Worm (Caenorhabditis elegans) whole organism, L4 larva: ENCODE measurements around the gene mpc-1.

Experiments
- F26F4.8 ChIP-seq: fragments of 200-800 bp; sonication (Bioruptor generic); conservative IDR thresholded peaks from 2 replicates; pipeline ENCODE4 v1.3.6; 2022; ENCODE audit warnings: missing genetic modification characterization, missing compliant biosample characterization
- F44E2.7 ChIP-seq: fragments of 200-800 bp; sonication (Bioruptor generic); IDR thresholded peaks from 2 replicates; pipeline ENCODE4 v2.1.2; 2022; ENCODE audit warnings: missing genetic modification characterization, missing compliant biosample characterization
- F49E8.2 ChIP-seq: sonication (generic microtip); optimal IDR thresholded peaks from 2 replicates; lab custom pipeline; 2016; ENCODE audit warnings: missing compliant biosample characterization, mild to moderate bottlenecking, missing genetic modification characterization, borderline replicate concordance
- T20F7.1 ChIP-seq: fragments of 200-800 bp; sonication (Bioruptor generic); optimal IDR thresholded peaks from 2 replicates; lab custom pipeline; 2018; ENCODE audit warnings: mild to moderate bottlenecking, missing genetic modification characterization, missing compliant biosample characterization
- Y105C5A.15 ChIP-seq: fragments of 200-800 bp; sonication (Bioruptor generic); IDR thresholded peaks from 2 replicates; pipeline ENCODE4 v1.3.6; 2022; ENCODE audit warnings: missing genetic modification characterization, missing compliant biosample characterization
- Y5F2A.4 ChIP-seq: fragments of 200-800 bp; sonication (Bioruptor generic); optimal IDR thresholded peaks from 2 replicates; lab custom pipeline; 2018; ENCODE audit warnings: mild to moderate bottlenecking, missing genetic modification characterization, missing compliant biosample characterization
- Y75B8A.6 ChIP-seq: fragments of 200-800 bp; sonication (Bioruptor generic); IDR thresholded peaks from 2 replicates; pipeline ENCODE4 v1.3.6; 2022; ENCODE audit warnings: missing genetic modification reagents, missing genetic modification characterization, missing compliant biosample characterization
- ZK546.5 ChIP-seq, 2 experiments: sonication (generic microtip); optimal IDR thresholded peaks; 2 replicates each; lab custom pipeline; 2017; ENCODE audit warnings: missing biosample characterization in 2 of 2, missing genetic modification characterization in 2 of 2
- aha-1 ChIP-seq: fragments of 150-350 bp; peaks from one replicate; lab custom pipeline; 2014; ENCODE audit warnings: missing biosample characterization, missing genetic modification characterization
- ama-1 ChIP-seq: fragments of 150-350 bp; optimal IDR thresholded peaks from 2 replicates; lab custom pipeline; 2014; ENCODE audit warnings: inconsistent platforms, mixed read lengths
- ceh-44 ChIP-seq: fragments of 200-800 bp; sonication (Bioruptor generic); IDR thresholded peaks from 2 replicates; pipeline ENCODE4 v1.3.6; 2022; ENCODE audit warnings: missing genetic modification reagents, missing genetic modification characterization, missing compliant biosample characterization
- ceh-62 ChIP-seq: sonication (generic microtip); optimal IDR thresholded peaks from 2 replicates; lab custom pipeline; 2017; ENCODE audit warnings: missing biosample characterization, missing genetic modification characterization
- ceh-82 ChIP-seq: sonication (generic microtip); optimal IDR thresholded peaks from 2 replicates; lab custom pipeline; 2017; ENCODE audit warnings: missing biosample characterization, missing genetic modification characterization
- ctbp-1 ChIP-seq: fragments of 200-800 bp; sonication (Bioruptor generic); IDR thresholded peaks from 2 replicates; pipeline ENCODE4 v1.3.6; 2022; ENCODE audit warnings: missing genetic modification reagents, missing genetic modification characterization, missing compliant biosample characterization
- daf-16 ChIP-seq, 3 experiments: sonication (generic microtip); optimal IDR thresholded peaks; 2 replicates each; lab custom pipeline; 2016 to 2017; ENCODE audit warnings: missing genetic modification characterization in 3 of 3, missing genetic modification reagents in 3 of 3, mild to moderate bottlenecking in 2 of 3, missing compliant biosample characterization in 2 of 3, missing biosample characterization in 1 of 3, moderate library complexity in 1 of 3
- daf-8 ChIP-seq: fragments of 200-800 bp; sonication (Bioruptor generic); IDR thresholded peaks from 2 replicates; pipeline ENCODE4 v1.3.6; 2022; ENCODE audit warnings: missing genetic modification characterization, missing compliant biosample characterization
- dmd-6 ChIP-seq: fragments of 200-800 bp; sonication (Bioruptor generic); IDR thresholded peaks from 2 replicates; pipeline ENCODE4 v1.3.6; 2022; ENCODE audit warnings: missing genetic modification reagents, missing genetic modification characterization, missing compliant biosample characterization
- dpl-1 ChIP-seq: fragments of 150-350 bp; optimal IDR thresholded peaks from 2 replicates; lab custom pipeline; 2014; ENCODE audit warnings: missing biosample characterization, missing genetic modification reagents, missing genetic modification characterization
- duxl-1 ChIP-seq: sonication (generic microtip); optimal IDR thresholded peaks from 2 replicates; lab custom pipeline; 2016; ENCODE audit warnings: mild to moderate bottlenecking, missing genetic modification characterization, moderate library complexity, missing compliant biosample characterization; ENCODE audit not compliant: poor library complexity
- egl-27 ChIP-seq: sonication (generic microtip); optimal IDR thresholded peaks from 3 replicates; lab custom pipeline; 2017; ENCODE audit warnings: missing biosample characterization, missing genetic modification reagents, missing genetic modification characterization
- hlh-11 ChIP-seq: fragments of 200-800 bp; sonication (Bioruptor generic); optimal IDR thresholded peaks from 2 replicates; lab custom pipeline; 2018; ENCODE audit warnings: mild to moderate bottlenecking, missing genetic modification characterization, missing compliant biosample characterization
- hlh-30 ChIP-seq: sonication (generic microtip); optimal IDR thresholded peaks from 2 replicates; lab custom pipeline; 2017; ENCODE audit warnings: antibody characterized with exemption, mild to moderate bottlenecking, missing genetic modification characterization, missing compliant biosample characterization; ENCODE audit not compliant: insufficient read depth
- lim-7 ChIP-seq: fragments of 200-800 bp; sonication (Bioruptor generic); IDR thresholded peaks from 2 replicates; pipeline ENCODE4 v1.3.6; 2022; ENCODE audit warnings: missing genetic modification characterization, missing compliant biosample characterization
- lin-1 ChIP-seq: fragments of 200-800 bp; sonication (Bioruptor generic); IDR thresholded peaks from 2 replicates; pipeline ENCODE4 v1.3.6; 2022; ENCODE audit warnings: missing genetic modification reagents, missing genetic modification characterization, missing compliant biosample characterization
- lin-13 ChIP-seq: fragments of 150-350 bp; optimal IDR thresholded peaks from 2 replicates; lab custom pipeline; 2014; ENCODE audit warnings: missing biosample characterization, missing genetic modification reagents, missing genetic modification characterization
- lin-15B ChIP-seq: fragments of 150-350 bp; sonication (generic microtip); optimal IDR thresholded peaks from 3 replicates; lab custom pipeline; 2014; ENCODE audit warnings: missing biosample characterization, missing genetic modification characterization
- lin-39 ChIP-seq: fragments of 150-350 bp; optimal IDR thresholded peaks from 2 replicates; lab custom pipeline; 2014; ENCODE audit warnings: missing biosample characterization, missing genetic modification reagents, missing genetic modification characterization
- lir-3 ChIP-seq: sonication (generic microtip); optimal IDR thresholded peaks from 2 replicates; lab custom pipeline; 2016; ENCODE audit warnings: mild to moderate bottlenecking, missing genetic modification characterization, missing compliant biosample characterization
- madf-5 ChIP-seq, 2 experiments: fragments of 200-800 bp; sonication (Bioruptor generic); IDR thresholded peaks; 2 replicates each; pipeline ENCODE4 v1.3.6; 2022; ENCODE audit warnings: missing compliant biosample characterization in 2 of 2, missing genetic modification characterization in 2 of 2
- madf-9 ChIP-seq: fragments of 200-800 bp; sonication (Bioruptor generic); conservative IDR thresholded peaks from 2 replicates; pipeline ENCODE4 v1.3.6; 2022; ENCODE audit warnings: missing genetic modification reagents, missing genetic modification characterization, missing compliant biosample characterization
- nhr-111 ChIP-seq: fragments of 200-800 bp; sonication (Bioruptor generic); optimal IDR thresholded peaks from 2 replicates; lab custom pipeline; 2018; ENCODE audit warnings: mild to moderate bottlenecking, missing genetic modification characterization, missing compliant biosample characterization
- nhr-237 ChIP-seq: sonication (generic microtip); optimal IDR thresholded peaks from 2 replicates; lab custom pipeline; 2017; ENCODE audit warnings: missing biosample characterization, missing genetic modification characterization
- nhr-28 ChIP-seq: fragments of 150-350 bp; optimal IDR thresholded peaks from 2 replicates; lab custom pipeline; 2014; ENCODE audit warnings: missing biosample characterization, missing genetic modification characterization
- nhr-42 ChIP-seq: fragments of 200-800 bp; sonication (Bioruptor generic); IDR thresholded peaks from 2 replicates; pipeline ENCODE4 v1.3.6; 2022; ENCODE audit warnings: missing genetic modification characterization, missing compliant biosample characterization
- pha-4 ChIP-seq, 2 experiments: fragments of 150-350 bp in 1 of 2; fragments of 200-800 bp in 1 of 2; sonication (Bioruptor generic) in 1 of 2; IDR thresholded peaks in 1 of 2; optimal IDR thresholded peaks in 1 of 2; 2 replicates each; pipeline versions ENCODE4 v1.3.6 to Lab custom; 2014 to 2022; ENCODE audit warnings: missing genetic modification characterization in 2 of 2, missing genetic modification reagents in 2 of 2, missing biosample characterization in 1 of 2, missing compliant biosample characterization in 1 of 2
- php-3 ChIP-seq: fragments of 200-800 bp; sonication (Bioruptor generic); IDR thresholded peaks from 2 replicates; pipeline ENCODE4 v1.3.6; 2022; ENCODE audit warnings: missing genetic modification reagents, missing genetic modification characterization, missing compliant biosample characterization
- pqm-1 ChIP-seq: sonication (generic microtip); optimal IDR thresholded peaks from 2 replicates; lab custom pipeline; 2017; ENCODE audit warnings: missing biosample characterization, missing genetic modification characterization
- snpc-1.2 ChIP-seq: fragments of 200-800 bp; sonication (Bioruptor generic); IDR thresholded peaks from 2 replicates; pipeline ENCODE4 v1.3.6; 2022; ENCODE audit warnings: missing genetic modification reagents, missing genetic modification characterization, missing compliant biosample characterization
- spr-3 ChIP-seq: fragments of 200-800 bp; sonication (Bioruptor generic); optimal IDR thresholded peaks from 2 replicates; lab custom pipeline; 2018; ENCODE audit warnings: mild to moderate bottlenecking, missing genetic modification characterization, missing compliant biosample characterization
- tra-1 ChIP-seq: fragments of 200-800 bp; sonication (Bioruptor generic); IDR thresholded peaks from 2 replicates; pipeline ENCODE4 v1.3.6; 2022; ENCODE audit warnings: missing genetic modification reagents, missing genetic modification characterization, missing compliant biosample characterization
- unc-130 ChIP-seq: sonication (generic microtip); optimal IDR thresholded peaks from 2 replicates; lab custom pipeline; 2016; ENCODE audit warnings: missing genetic modification reagents, missing genetic modification characterization, missing compliant biosample characterization
- unc-62 ChIP-seq, 3 experiments: fragments of 150-350 bp in 1 of 3; sonication (generic microtip); optimal IDR thresholded peaks in 2 of 3; peaks in 1 of 3; 1 replicate in 1 of 3; 2 replicates in 2 of 3; lab custom pipeline; 2014 to 2017; ENCODE audit warnings: missing biosample characterization in 3 of 3, missing genetic modification characterization in 3 of 3, missing genetic modification reagents in 3 of 3, missing genotype in 1 of 3
- vab-7 ChIP-seq: fragments of 200-800 bp; sonication (Bioruptor generic); IDR thresholded peaks from 2 replicates; pipeline ENCODE4 v1.3.6; 2022; ENCODE audit warnings: missing genetic modification reagents, missing genetic modification characterization, missing compliant biosample characterization
- zfp-2 ChIP-seq: sonication (generic microtip); optimal IDR thresholded peaks from 2 replicates; lab custom pipeline; 2016; ENCODE audit warnings: mild to moderate bottlenecking, missing genetic modification characterization, missing compliant biosample characterization
- zip-11 ChIP-seq: fragments of 200-800 bp; sonication (Bioruptor generic); IDR thresholded peaks from 2 replicates; pipeline ENCODE4 v1.3.6; 2022; ENCODE audit warnings: missing genetic modification characterization, missing compliant biosample characterization

Gene mpc-1

DNA sequence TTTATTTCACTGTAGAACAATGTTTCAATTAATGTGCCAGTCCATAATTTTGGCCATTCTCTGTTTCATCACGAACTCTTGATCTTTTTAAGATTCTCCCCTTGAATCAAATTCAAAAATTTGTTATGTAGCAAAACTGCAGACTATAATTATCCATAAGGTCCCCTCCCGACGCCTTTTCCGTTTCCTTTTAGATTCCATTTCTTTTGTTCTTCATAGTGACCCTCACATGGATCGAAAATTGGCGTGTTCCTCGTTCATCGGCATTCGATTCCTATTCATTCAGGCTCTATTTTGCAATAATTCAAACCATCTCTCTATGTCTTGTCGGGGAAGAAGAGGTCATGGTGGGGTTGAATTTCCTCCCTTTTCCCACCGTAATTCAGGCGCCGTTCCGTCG lies 31.2 kb downstream of the mpc-1 start:
- TF ChIP-seq ZK546.5 (tag; optimal IDR thresholded peaks at IDR 0.05; lab: Kevin White, UChicago) (no peak), Y105C5A.15 (GFP tag; lab: Robert Waterston, UW) (no peak), F26F4.8 (GFP tag; lab: Robert Waterston, UW) (no peak), aha-1 (tag; lab: Kevin White, UChicago) (peak; percentile 9), hlh-11 (tag; lab: Kevin White, UChicago) (no peak)

DNA sequence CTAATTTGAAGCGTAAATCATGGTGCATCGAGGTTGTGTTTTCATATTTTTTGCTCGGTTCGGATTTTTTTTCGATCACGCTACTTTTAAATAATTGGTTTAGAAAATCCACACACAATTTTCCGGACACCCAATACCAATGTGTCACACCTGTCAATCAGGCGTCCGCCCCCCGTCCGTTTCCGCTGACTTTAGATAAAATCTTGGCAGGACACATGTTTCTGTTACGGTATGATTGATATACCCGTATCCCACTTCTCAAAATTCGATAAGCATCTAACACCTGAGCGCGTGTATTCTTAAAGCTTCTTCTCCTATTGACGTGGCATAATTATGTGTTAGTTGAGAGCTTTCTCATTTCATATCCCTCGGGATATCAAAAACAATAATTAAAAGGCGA lies 34.8 kb downstream of the mpc-1 start:
- TF ChIP-seq aha-1 (tag; lab: Kevin White, UChicago): peak; percentile 9
- TF ChIP-seq lim-7 (GFP tag; lab: Robert Waterston, UW): no peak
- TF ChIP-seq unc-62 (GFP tag; optimal IDR thresholded peaks at IDR 0.05 in 1 of 2; lab: Kevin White, UChicago): peak in 1 of 2 experiments; percentile 89
- no peak for TF ChIP-seq unc-62 (tag; optimal IDR thresholded peaks at IDR 0.05; lab: Kevin White, UChicago)

DNA sequence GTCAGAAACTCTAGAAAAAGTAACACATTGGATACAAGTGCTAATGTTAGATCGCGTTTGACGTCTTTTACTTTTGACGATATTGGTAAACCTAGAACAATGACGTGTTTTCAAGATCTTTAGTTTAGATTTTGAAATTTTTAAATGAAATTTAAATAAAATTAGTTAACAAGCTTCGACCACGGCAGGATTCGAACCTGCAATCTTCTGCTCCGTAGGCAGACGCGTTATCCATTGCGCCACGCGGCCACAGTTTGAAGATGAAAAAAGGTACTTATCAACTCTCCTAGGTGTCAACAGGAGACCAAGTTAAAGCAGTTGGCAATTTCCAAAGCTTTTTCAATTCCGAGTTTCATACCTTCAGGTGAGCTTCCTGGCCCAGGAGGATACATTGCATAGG lies 36.1 kb downstream of the mpc-1 start:
- peak in 1 of 2 experiments; percentile 47 for TF ChIP-seq unc-62 (GFP tag; optimal IDR thresholded peaks at IDR 0.05 in 1 of 2; lab: Kevin White, UChicago)
- TF ChIP-seq unc-62 (tag; optimal IDR thresholded peaks at IDR 0.05; lab: Kevin White, UChicago): no peak
- TF ChIP-seq F44E2.7 (GFP tag; lab: Robert Waterston, UW): no peak
- TF ChIP-seq Y5F2A.4: no peak
- peak; percentile 51 for TF ChIP-seq unc-130 (GFP tag; lab: Kevin White, UChicago)
- TF ChIP-seq nhr-237 (tag; lab: Kevin White, UChicago): no peak
- TF ChIP-seq daf-8: no peak
- peak; percentile 32; the same call in 1 of the 2 replicates for TF ChIP-seq dmd-6
- no peak for TF ChIP-seq lin-13 (GFP tag; lab: Kevin White, UChicago)
- TF ChIP-seq T20F7.1 (GFP tag; lab: Kevin White, UChicago): no peak
- TF ChIP-seq nhr-111 (GFP tag; lab: Kevin White, UChicago): no peak
- TF ChIP-seq zip-11: no peak
- TF ChIP-seq daf-16 (GFP tag; optimal IDR thresholded peaks at IDR 0.05; lab: Kevin White, UChicago): peak in 1 of 2 experiments; percentile 64
- no peak for TF ChIP-seq daf-16 (tag; optimal IDR thresholded peaks at IDR 0.05; lab: Kevin White, UChicago)
- no peak for TF ChIP-seq madf-9 (GFP tag; lab: Robert Waterston, UW)
- no peak for TF ChIP-seq ceh-82 (tag; lab: Kevin White, UChicago)
- TF ChIP-seq php-3: 0 out of 2 replicates have a peak, but pooled peaks have one; percentile 21
- TF ChIP-seq madf-5 (GFP tag; IDR thresholded peaks at IDR 0.05; lab: Robert Waterston, UW): 0 out of 4 replicates have a peak, but pooled peaks have one; percentile 6 to 28
- peak; percentile 6 for TF ChIP-seq hlh-30 (tag; lab: Kevin White, UChicago)
- no peak for TF ChIP-seq hlh-11 (tag; lab: Kevin White, UChicago)
- no peak for TF ChIP-seq tra-1 (GFP tag; lab: Robert Waterston, UW)
- TF ChIP-seq lin-39: no peak
- peak; percentile 49; the same call in 1 of the 2 replicates for TF ChIP-seq vab-7
- TF ChIP-seq pqm-1: no peak
- peak; percentile 41; the same call in 1 of the 2 replicates for TF ChIP-seq pha-4 (GFP tag; IDR thresholded peaks at IDR 0.05; lab: Robert Waterston, UW)
- TF ChIP-seq pha-4 (tag; optimal IDR thresholded peaks at IDR 0.05; lab: Kevin White, UChicago): no peak
- no peak for TF ChIP-seq ceh-44 (GFP tag; lab: Robert Waterston, UW)
- TF ChIP-seq nhr-28 (tag; lab: Kevin White, UChicago): no peak
- peak; percentile 48 for TF ChIP-seq F49E8.2
- no peak for TF ChIP-seq nhr-42 (GFP tag; lab: Robert Waterston, UW)
- no peak for TF ChIP-seq egl-27 (tag; lab: Kevin White, UChicago)
- 0 out of 2 replicates have a peak, but pooled peaks have one; percentile 53 for TF ChIP-seq snpc-1.2 (GFP tag; lab: Robert Waterston, UW)
- TF ChIP-seq Y75B8A.6 (GFP tag; lab: Robert Waterston, UW): 0 out of 2 replicates have a peak, but pooled peaks have one; percentile 29
- no peak for TF ChIP-seq ctbp-1 (GFP tag; lab: Robert Waterston, UW)
- no peak for TF ChIP-seq ama-1 (lab: Kevin White, UChicago)
- TF ChIP-seq duxl-1 (tag; lab: Kevin White, UChicago): no peak
- TF ChIP-seq lir-3 (tag; lab: Kevin White, UChicago): no peak
- TF ChIP-seq spr-3: no peak
- no peak for TF ChIP-seq lin-1 (GFP tag; lab: Robert Waterston, UW)
- TF ChIP-seq ZK546.5 (tag; optimal IDR thresholded peaks at IDR 0.05; lab: Kevin White, UChicago): no peak
- TF ChIP-seq dpl-1 (GFP tag; lab: Kevin White, UChicago): no peak
- no peak for TF ChIP-seq ceh-62
- no peak for TF ChIP-seq lin-15B (tag; lab: Kevin White, UChicago)
- TF ChIP-seq zfp-2 (tag; lab: Kevin White, UChicago): no peak
